Fruit fly (Drosophila melanogaster): ENCODE measurements around the gene Vti1b.

Vti1b gene

DNA sequence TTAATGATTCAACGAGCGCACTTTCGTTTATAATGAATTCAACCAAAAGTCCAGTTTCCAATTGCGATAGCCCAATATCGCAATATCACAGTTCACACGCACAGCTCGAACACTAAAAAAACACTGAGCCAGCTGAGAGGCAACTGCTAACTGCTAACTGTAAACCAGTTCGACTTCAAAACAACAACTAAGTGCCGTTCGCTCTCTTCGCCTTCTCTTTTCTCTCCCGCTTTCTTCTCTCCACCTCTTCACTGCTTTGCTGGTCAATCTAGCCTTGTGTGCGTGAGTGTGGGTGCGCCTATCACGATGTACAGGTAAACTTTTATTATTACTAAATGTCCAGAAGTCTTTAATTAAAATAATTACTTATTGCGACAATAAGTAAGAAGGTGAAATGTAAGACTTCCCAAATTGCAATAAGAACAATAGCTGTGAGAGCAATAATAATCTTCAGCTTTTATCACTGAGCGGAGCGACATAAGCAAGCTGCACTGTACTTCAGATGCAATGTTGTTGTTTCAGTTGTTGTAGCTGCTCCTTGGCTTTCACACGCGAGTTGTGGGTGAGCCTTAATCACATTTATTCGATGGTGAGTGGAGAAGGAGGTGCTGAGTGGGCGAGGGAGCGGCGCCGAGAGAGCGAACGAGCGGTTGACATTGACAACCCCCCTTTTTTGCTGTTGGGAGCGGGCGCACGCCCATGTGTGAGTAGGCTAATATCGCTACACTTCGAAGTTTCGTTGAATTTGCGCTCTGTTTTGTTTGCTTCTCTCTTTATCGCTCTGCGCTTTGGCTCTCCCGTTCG is at the start of gene Vti1b:
Gene Vti1b (plus strand): TSS at position 195 of the 804 bp plus-strand sequence.
- peak; percentile 95 for TF ChIP-seq noc (tag; optimal IDR thresholded peaks at IDR 0.05)

DNA sequence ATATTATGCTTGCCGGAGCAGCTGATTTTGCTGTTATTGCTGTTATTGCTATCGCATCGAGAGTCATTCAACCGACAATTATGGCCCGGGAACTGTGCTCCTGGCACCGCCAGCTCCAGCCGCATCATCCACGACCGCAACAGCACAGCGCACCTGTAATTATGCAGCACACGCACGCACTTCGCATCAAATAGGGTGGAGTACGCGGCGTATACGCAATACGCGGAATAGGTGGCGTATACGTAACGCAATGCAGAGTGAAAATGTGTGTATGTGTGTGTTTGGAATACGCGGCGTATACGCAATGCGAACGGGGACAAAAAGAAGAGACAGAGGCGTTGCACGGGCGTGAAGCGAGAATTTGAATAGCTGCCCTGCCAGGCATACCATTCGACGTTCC is 41.0 kb upstream of the Vti1b start:
- TF ChIP-seq noc (tag; optimal IDR thresholded peaks at IDR 0.05), result no peak

DNA sequence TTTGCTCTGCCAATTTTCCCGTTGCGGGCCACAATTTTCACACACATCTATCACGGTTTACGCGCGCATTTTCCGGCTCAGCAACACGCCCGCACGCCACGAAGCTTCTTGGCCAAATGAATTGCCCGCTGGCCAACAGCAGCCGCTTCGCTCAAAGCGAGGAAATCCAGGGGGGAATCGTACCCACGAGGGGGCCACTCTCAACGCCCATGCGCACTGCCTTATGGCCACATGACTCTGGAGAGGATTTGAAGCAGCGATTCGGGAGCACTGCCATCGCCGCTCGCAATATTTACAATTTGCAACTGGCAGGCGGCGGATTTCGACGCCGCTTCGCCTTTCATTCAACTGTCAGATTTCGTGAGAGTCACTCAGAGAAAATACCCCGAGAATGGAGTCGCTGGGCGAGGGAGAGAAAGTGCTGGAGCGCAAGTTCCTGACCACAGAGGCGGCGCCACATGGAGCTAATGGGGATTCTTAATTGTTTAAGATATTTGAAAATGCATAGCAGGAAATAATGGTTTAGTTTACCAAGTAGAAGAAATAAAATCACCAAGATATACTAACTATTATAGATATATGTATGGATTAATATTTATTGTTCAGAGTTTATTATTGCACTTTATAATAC is 36.0 kb upstream of the Vti1b start, which contains the start of gene CG15803:
Gene CG15803 (minus strand): TSS at position 99 of the 631 bp plus-strand sequence.
- TF ChIP-seq noc (tag; optimal IDR thresholded peaks at IDR 0.05), result no peak

DNA sequence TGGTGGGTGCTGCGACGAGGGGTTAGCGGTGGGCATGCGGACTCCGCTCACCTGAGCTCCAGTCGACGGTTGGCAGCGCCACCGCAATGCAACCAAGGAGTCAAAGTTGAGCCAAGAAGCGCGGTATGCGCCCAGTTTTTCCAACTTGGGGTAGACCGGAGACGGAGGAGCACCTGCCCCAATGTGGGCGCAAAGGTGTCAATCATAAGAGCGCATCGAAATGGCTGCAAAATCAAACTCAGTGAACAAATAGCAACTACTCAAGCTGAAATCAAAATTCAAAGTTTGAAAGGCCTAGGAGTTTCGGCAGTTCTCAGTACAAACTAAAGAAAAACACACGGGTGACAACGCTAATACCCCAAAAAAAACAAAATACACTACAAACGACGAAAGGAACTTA is 35.1 kb upstream of the Vti1b start, which contains the start of gene hmw:
Gene hmw (plus strand): TSS at position 301 of the 400 bp plus-strand sequence.
- no peak for TF ChIP-seq noc (tag; optimal IDR thresholded peaks at IDR 0.05)

DNA sequence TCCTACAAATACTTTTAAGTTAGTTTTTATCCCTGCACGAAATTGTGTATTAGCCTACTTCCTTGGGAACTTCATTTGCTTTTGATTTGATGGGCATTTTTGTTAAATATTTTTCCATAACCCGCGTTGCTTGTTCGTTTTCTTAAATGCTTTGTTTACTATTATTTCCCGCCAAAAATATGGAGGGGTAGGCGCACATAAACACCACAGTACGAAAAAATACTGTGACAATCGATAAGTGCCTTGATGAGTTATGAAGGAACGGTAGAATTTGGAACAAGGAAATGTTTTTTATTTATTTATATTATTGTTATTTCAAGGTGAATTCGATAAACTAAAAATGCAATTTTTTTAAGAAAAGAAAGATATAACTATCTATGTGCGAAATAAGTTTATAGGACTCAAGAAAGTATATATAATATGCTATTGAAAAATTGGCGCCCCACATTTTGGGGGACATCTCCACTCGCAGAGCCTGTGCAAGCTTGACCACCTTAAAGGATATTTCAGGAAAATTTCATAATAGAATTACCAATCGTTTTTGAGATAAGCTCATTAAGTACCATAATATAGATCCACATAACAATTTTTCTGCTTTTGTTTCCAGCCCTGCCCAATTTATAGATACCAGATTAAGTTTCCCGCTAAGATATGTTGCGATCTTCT is 30.7 kb upstream of the Vti1b start, which contains the start of the genes WRNexo and Nup43:
Gene WRNexo (minus strand): TSS at position 185 of the 666 bp plus-strand sequence.
Gene Nup43 (plus strand): TSS at position 661 of the 666 bp plus-strand sequence.
- no peak for TF ChIP-seq noc (tag; optimal IDR thresholded peaks at IDR 0.05)

DNA sequence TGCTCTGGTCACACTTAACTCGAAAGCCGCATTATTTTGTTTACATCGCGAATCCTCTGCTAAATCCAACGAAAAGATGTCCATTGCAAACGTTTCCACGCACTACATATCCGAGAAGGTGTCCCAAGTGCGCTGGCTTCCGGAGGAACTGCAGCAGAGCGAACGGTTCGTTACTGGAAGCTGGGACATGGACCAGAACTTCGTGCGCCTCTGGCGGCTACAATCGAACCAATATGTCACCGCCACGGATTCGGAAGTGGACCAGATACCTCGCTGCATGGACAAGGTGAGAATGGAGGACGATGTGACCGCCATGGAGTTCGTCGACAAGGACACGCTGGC is 30.2 kb upstream of the Vti1b start:
- TF ChIP-seq noc (tag; optimal IDR thresholded peaks at IDR 0.05), result no peak

DNA sequence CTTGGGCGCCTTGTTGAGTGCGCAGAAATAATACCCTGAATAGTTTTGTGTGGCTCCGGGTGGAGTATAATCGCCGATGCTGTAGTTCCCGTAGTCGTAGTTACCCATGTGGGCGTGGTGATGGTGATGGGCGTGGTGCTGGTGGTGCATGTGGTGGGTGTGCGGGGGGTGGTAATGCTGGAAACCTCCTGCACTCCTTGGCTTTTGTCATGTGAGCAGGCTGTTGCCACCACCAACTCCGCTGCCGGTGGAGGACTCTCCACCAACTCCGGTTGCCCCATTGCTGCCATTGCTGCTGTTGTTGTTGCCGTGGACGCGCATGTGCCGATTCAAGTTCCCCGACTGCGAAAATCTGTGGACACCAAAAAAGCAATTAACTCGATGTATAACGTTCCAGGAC is 28.2 kb upstream of the Vti1b start:
- no peak for TF ChIP-seq noc (tag; optimal IDR thresholded peaks at IDR 0.05)

DNA sequence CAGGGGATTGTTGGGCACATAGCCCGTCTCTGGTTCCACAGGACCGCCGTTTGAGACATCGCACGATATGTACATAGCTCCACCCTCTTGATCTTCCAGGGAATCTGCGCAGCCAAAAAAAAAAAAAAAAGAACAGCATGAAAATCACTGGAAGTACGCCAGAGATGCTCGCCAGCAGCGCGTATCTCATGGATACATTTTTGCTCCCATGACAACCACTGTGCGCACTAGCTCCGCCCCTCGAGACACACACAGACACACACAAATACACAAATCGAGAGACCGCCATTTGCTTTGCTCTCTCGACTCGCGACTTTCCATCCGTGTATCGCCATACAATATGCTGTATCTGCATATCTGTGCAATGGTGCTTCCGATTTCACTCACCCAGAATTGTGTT is 25.4 kb upstream of the Vti1b start:
- TF ChIP-seq noc (tag; optimal IDR thresholded peaks at IDR 0.05), result no peak

DNA sequence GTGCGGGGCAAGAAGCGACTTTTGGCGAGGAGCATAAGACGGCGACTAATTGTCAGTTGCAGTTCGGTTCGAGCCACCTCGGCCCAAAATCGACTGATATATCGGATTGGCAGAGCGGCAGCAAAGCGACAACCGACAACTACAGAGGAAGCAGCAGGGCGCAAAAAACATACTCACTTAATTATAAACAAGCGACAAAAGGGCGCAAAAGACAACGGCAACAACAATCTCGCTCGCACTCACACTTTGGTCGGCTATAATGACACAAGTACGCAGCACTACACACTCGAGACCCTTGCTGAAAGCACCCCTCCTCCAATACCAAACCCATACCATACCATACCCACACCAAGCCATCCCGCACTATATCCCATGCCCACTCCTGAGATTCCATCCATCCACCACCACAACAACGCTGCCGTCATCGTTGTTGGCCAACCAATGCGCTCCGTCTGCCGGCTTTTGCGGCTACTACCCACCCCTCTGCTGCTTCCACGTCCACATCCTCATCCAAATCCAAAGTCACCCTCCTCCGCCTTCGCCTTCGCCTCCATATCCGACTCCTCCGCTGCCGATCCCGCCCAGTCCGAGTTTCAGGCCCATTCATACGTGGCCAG is 24.0 kb upstream of the Vti1b start, which contains the start of gene gl:
Gene gl (minus strand): TSS at position 51 of the 617 bp plus-strand sequence.
- TF ChIP-seq noc (tag; optimal IDR thresholded peaks at IDR 0.05), result no peak

DNA sequence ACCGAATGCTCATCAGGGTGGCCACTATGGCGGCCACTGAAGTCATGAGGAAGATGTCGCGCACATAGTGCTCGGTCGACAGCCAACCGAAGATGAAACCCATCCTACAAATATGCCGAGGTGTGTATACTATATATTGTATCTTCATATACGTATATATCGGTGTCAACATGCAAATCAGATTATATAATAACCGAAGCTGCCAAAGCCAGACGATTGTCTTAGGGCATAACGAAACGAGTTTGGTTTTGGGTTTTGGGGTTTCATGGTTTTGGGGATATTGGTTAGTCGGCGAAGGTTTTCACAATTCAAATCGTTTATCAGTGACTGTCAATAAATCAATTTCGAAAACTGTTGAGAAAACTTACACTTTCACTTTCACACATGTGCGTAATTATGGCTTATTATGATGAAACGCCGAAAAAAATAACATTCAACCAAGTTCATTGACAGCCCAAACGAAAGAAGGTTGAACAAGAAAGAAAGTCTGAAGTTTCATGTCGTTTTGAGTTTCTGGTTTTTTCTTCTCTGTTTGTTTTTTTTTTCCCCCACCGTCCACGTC is 16.5 kb upstream of the Vti1b start:
- no peak for TF ChIP-seq noc (tag; optimal IDR thresholded peaks at IDR 0.05)

DNA sequence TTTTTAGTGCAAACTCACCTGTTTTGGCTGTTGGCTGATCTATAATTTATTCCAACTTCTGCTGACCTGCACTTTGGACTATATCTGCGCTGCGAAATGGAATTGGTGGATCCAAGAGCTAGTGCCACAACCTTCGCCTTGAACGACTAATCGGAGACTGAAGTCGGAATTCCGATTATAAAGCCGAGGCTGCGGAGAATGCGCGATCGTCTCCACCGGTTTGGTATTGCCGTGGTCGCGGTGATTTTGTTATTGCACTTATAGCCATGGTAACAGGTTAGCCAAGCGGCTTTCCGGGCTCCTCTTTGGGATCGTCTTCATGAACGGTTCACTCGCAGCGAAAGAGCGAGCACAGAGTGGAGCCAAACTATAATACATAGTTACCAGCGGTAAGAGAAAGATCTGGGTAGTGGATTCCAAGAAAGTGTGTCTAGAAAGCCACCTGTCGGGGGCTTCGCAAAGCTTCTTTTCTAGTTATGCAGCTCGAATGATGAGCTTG is 15.7 kb upstream of the Vti1b start, which contains the start of gene CG7675:
Gene CG7675 (minus strand): TSS at position 165 of the 499 bp plus-strand sequence.
- TF ChIP-seq noc (tag; optimal IDR thresholded peaks at IDR 0.05), result no peak

DNA sequence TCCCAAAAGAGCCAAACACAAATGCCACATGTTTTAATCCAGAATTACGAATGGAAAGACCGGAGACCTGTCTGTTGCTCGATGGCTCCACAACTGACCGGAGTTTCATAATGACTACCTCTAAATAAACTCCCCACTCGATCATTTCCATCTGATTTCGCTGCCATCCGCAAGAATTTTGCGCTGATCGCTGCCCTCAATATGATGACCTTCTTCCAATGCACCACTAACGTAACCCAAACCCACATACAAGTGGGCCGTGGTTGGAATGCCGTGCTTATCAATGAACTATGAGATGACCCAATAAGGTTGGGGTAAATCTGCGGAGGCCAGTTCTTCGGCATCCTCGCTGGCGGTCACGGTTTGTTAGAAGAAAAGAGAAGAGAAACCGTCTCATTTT is 11.8 kb upstream of the Vti1b start, which contains the start of gene CG14309:
Gene CG14309 (minus strand): TSS at position 101 of the 400 bp plus-strand sequence.
- TF ChIP-seq noc (tag; optimal IDR thresholded peaks at IDR 0.05), result no peak

DNA sequence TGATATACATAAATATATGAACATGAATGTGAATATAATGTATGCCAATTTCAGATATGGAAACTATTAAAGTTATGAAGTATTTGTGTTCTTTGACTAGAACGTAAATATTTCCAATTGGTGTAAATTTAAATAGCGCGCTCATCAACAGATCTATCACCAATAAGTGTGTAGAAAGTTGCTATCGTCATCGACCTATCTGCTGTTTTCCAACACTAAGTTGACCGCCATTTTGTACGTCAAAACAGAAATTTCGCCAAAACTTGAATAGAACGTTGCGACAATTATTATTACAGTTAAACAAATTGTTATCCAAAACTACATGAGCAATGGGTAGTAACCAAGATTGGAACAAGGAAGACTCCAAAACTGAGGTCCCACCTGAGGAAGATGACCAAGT is 11.2 kb upstream of the Vti1b start, which contains the start of gene cona:
Gene cona (plus strand): TSS at position 236 of the 400 bp plus-strand sequence.
- no peak for TF ChIP-seq noc (tag; optimal IDR thresholded peaks at IDR 0.05)

DNA sequence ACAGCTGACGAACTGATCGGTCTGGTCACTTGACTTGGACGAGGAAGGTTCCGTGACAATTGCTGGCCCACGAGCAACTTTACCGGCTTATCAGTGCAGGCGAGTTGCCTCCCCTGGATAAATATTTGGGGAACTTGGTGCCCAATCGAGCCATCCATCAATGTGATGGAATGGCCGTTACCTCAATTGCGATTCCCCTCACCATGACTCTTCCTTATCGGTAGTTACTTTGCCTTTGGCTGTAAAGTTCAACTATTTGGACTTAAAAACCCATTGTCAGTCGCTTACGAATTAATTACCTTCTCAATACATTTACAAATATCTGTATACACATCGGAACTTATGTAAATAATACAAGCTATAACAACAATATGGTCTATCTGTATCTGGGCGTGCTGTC is 7.0 kb upstream of the Vti1b start, which contains the start of gene Vha100-4:
Gene Vha100-4 (minus strand): TSS at position 16 of the 400 bp plus-strand sequence.
- TF ChIP-seq noc (tag; optimal IDR thresholded peaks at IDR 0.05), result no peak

DNA sequence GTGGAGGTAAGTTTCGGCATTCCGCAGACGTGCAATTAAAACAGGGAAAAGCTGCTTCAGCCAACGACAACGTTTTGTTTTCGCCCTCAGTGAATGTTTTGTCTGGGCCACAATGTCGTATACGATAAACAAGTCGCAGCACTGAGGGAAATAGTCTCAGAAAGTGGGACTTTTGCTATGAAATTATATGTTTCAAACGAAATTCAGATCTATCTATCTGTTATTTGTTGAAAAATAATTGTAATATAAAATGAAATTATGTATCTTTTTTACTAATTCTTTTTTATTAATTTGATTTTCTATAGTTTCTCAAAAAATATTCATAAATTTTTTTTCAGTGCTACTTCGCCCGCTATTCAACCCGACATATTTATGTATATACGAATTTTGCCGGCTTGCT is 3.4 kb upstream of the Vti1b start:
- peak; percentile 55 for TF ChIP-seq noc (tag; optimal IDR thresholded peaks at IDR 0.05)
